Fruit fly (Drosophila melanogaster): ENCODE results near the gene CG4042.

CG4042 gene

dm6 chr3L:20800208-20800607 is 28.9 kb upstream of the CG4042 start, which contains the start of gene Spc105R:
Gene Spc105R (plus strand): TSS chr3L:20800410.
- TF ChIP-seq scrt (GFP tag; optimal IDR thresholded peaks at IDR 0.05) (no peak), CG17802 (tag; optimal IDR thresholded peaks at IDR 0.05) (no peak), CG1603 (tag; optimal IDR thresholded peaks at IDR 0.05) (peak; percentile 80), E2f2 (GFP tag; IDR thresholded peaks at IDR 0.05) (peak; percentile 90), Doc3 (GFP tag; IDR thresholded peaks at IDR 0.05; ENCODE audit: partially characterized antibody) (no peak), CG14710 (tag; optimal IDR thresholded peaks at IDR 0.05) (peak; percentile 52), Ets97D (GFP tag; optimal IDR thresholded peaks at IDR 0.05) (peak; percentile 86), Mrtf (GFP tag; IDR thresholded peaks at IDR 0.05) (no peak), CG2116 (GFP tag; optimal IDR thresholded peaks at IDR 0.05) (peak; percentile 32), jing (GFP tag; optimal IDR thresholded peaks at IDR 0.05) (no peak), CG10147 (GFP tag; optimal IDR thresholded peaks at IDR 0.05) (no peak), Awh (GFP tag; IDR thresholded peaks at IDR 0.05) (no peak), CG11456 (GFP tag; IDR thresholded peaks at IDR 0.05) (no peak), trem (tag; optimal IDR thresholded peaks at IDR 0.05) (peak; percentile 76), CG1832 (GFP tag; optimal IDR thresholded peaks at IDR 0.05) (no peak), CG33213 (GFP tag; optimal IDR thresholded peaks at IDR 0.05) (peak; percentile 73), amos (GFP tag; IDR thresholded peaks at IDR 0.05; ENCODE audit: partially characterized antibody) (peak; percentile 31; the same call in 1 of the 2 replicates), pros (GFP tag; optimal IDR thresholded peaks at IDR 0.05) (no peak), stwl (tag; optimal IDR thresholded peaks at IDR 0.05) (peak; percentile 47), Camta (GFP tag; optimal IDR thresholded peaks at IDR 0.05) (no peak), CG4282 (GFP tag; optimal IDR thresholded peaks at IDR 0.05) (no peak), MBD-R2 (GFP tag; IDR thresholded peaks at IDR 0.05) (peak; percentile 74), CG10979 (tag; optimal IDR thresholded peaks at IDR 0.05) (no peak), CG32767 (GFP tag; IDR thresholded peaks at IDR 0.05) (no peak), Bgb (GFP tag; IDR thresholded peaks at IDR 0.05; ENCODE audit: partially characterized antibody) (peak; percentile 23; the same call in 1 of the 2 replicates), chinmo (GFP tag; IDR thresholded peaks at IDR 0.05; ENCODE audit: partially characterized antibody) (0 out of 4 replicates have a peak, but pooled peaks have one; percentile 35), CG12391 (tag; optimal IDR thresholded peaks at IDR 0.05) (no peak), otp (GFP tag; IDR thresholded peaks at IDR 0.05) (no peak), CG4617 (GFP tag; optimal IDR thresholded peaks at IDR 0.05; ENCODE audit: borderline replicate concordance) (peak; percentile 7), phol (tag; optimal IDR thresholded peaks at IDR 0.05) (peak; percentile 72), ewg (GFP tag; optimal IDR thresholded peaks at IDR 0.05) (no peak), Lhr (GFP tag; optimal IDR thresholded peaks at IDR 0.05) (peak; percentile 96), CG9797 (GFP tag; optimal IDR thresholded peaks at IDR 0.05) (peak; percentile 82), Sry-δ (GFP tag; optimal IDR thresholded peaks at IDR 0.05) (peak; percentile 62), Dfd (GFP tag; optimal IDR thresholded peaks at IDR 0.05) (no peak), ham (GFP tag; IDR thresholded peaks at IDR 0.05) (no peak), ac (GFP tag; optimal IDR thresholded peaks at IDR 0.05) (no peak), sqz (GFP tag; optimal IDR thresholded peaks at IDR 0.05) (no peak), unpg (GFP tag; optimal IDR thresholded peaks at IDR 0.05) (no peak), Ada2b (GFP tag; IDR thresholded peaks at IDR 0.05) (no peak), CG34224 (GFP tag; IDR thresholded peaks at IDR 0.05; ENCODE audit: partially characterized antibody) (0 out of 3 replicates have a peak, but pooled peaks have one; percentile 29), HLHmδ (GFP tag; optimal IDR thresholded peaks at IDR 0.05) (no peak), CG12769 (tag; optimal IDR thresholded peaks at IDR 0.05) (no peak), Tbp (GFP tag; optimal IDR thresholded peaks at IDR 0.05) (no peak), Opbp (GFP tag; IDR thresholded peaks at IDR 0.05; ENCODE audit: partially characterized antibody) (peak; percentile 57; the same call in 1 of the 3 replicates), Abd-B (GFP tag; optimal IDR thresholded peaks at IDR 0.05) (no peak), CG14667 (GFP tag; IDR thresholded peaks at IDR 0.05) (no peak), lbe (GFP tag; optimal IDR thresholded peaks at IDR 0.05) (no peak), CG15601 (tag; optimal IDR thresholded peaks at IDR 0.05) (no peak), CG7372 (GFP tag; IDR thresholded peaks at IDR 0.05) (no peak)

Measured in whole organism, embryonic.